Worm (Caenorhabditis elegans) whole organism, mixed stage, embryonic: ENCODE measurements around the gene sqv-7.

Experiments
- M03D4.4 ChIP-seq: sonication (generic microtip); optimal IDR thresholded peaks from 2 replicates; lab custom pipeline; 2017; ENCODE audit warnings: mild to moderate bottlenecking, missing genetic modification characterization, missing compliant biosample characterization
- bed-3 ChIP-seq: fragments of 200-800 bp; sonication (Bioruptor generic); optimal IDR thresholded peaks from 3 replicates; lab custom pipeline; 2018; ENCODE audit warnings: mild to moderate bottlenecking, missing genetic modification characterization, moderate library complexity, missing compliant biosample characterization
- blmp-1 ChIP-seq: fragments of 150-350 bp; optimal IDR thresholded peaks from 2 replicates; lab custom pipeline; 2014; ENCODE audit warnings: missing biosample characterization, missing genetic modification characterization
- ceh-39 ChIP-seq: fragments of 150-350 bp; optimal IDR thresholded peaks from 2 replicates; lab custom pipeline; 2014; ENCODE audit warnings: missing biosample characterization, missing genetic modification characterization
- ceh-43 ChIP-seq: fragments of 200-800 bp; sonication (Bioruptor generic); optimal IDR thresholded peaks from 2 replicates; lab custom pipeline; 2018; ENCODE audit warnings: mild to moderate bottlenecking, missing genetic modification characterization, moderate library complexity, missing compliant biosample characterization
- ceh-83 ChIP-seq: fragments of 200-800 bp; sonication (Bioruptor generic); optimal IDR thresholded peaks from 2 replicates; lab custom pipeline; 2018; ENCODE audit warnings: mild to moderate bottlenecking, missing genetic modification characterization, missing compliant biosample characterization
- ces-1 ChIP-seq: fragments of 150-350 bp; optimal IDR thresholded peaks from 2 replicates; lab custom pipeline; 2014; ENCODE audit warnings: missing biosample characterization, missing genetic modification reagents, missing genetic modification characterization
- cnd-1 ChIP-seq: fragments of 200-800 bp; sonication (Bioruptor generic); optimal IDR thresholded peaks from 2 replicates; lab custom pipeline; 2018; ENCODE audit warnings: mild to moderate bottlenecking, missing genetic modification characterization, missing compliant biosample characterization
- drap-1 ChIP-seq: fragments of 200-800 bp; sonication (Bioruptor generic); optimal IDR thresholded peaks from 3 replicates; lab custom pipeline; 2018; ENCODE audit warnings: mild to moderate bottlenecking, missing genetic modification characterization, missing compliant biosample characterization
- elt-1 ChIP-seq: sonication (generic microtip); optimal IDR thresholded peaks from 2 replicates; lab custom pipeline; 2017; ENCODE audit warnings: missing genetic modification characterization, mild to moderate bottlenecking, missing compliant biosample characterization, antibody characterized with exemption, moderate library complexity, borderline replicate concordance; ENCODE audit not compliant: insufficient read depth
- flh-1 ChIP-seq: fragments of 200-800 bp; sonication (Bioruptor generic); optimal IDR thresholded peaks from 2 replicates; lab custom pipeline; 2018; ENCODE audit warnings: mild to moderate bottlenecking, missing genetic modification characterization, moderate library complexity, missing compliant biosample characterization
- ham-2 ChIP-seq: fragments of 200-800 bp; sonication (Bioruptor generic); optimal IDR thresholded peaks from 2 replicates; lab custom pipeline; 2018; ENCODE audit warnings: mild to moderate bottlenecking, missing genetic modification characterization, missing compliant biosample characterization
- hlh-1 ChIP-seq: fragments of 150-350 bp; optimal IDR thresholded peaks from 2 replicates; lab custom pipeline; 2014; ENCODE audit warnings: missing biosample characterization, missing genetic modification reagents, missing genetic modification characterization
- lin-13 ChIP-seq: fragments of 150-350 bp; optimal IDR thresholded peaks from 2 replicates; lab custom pipeline; 2014; ENCODE audit warnings: missing biosample characterization, missing genetic modification characterization
- lin-32 ChIP-seq: fragments of 200-800 bp; sonication (Bioruptor generic); optimal IDR thresholded peaks from 2 replicates; lab custom pipeline; 2018; ENCODE audit warnings: mild to moderate bottlenecking, missing genetic modification characterization, missing compliant biosample characterization
- lsy-2 ChIP-seq: fragments of 150-350 bp; optimal IDR thresholded peaks from 2 replicates; lab custom pipeline; 2014; ENCODE audit warnings: missing biosample characterization, missing genetic modification characterization
- mab-5 ChIP-seq: fragments of 150-350 bp; optimal IDR thresholded peaks from 2 replicates; lab custom pipeline; 2014; ENCODE audit warnings: missing biosample characterization, missing genetic modification characterization
- mep-1 ChIP-seq: fragments of 150-350 bp; optimal IDR thresholded peaks from 2 replicates; lab custom pipeline; 2017; ENCODE audit warnings: missing biosample characterization, missing genetic modification reagents, missing genetic modification characterization, inconsistent platforms
- mls-2 ChIP-seq: sonication (generic microtip); optimal IDR thresholded peaks from 2 replicates; lab custom pipeline; 2016; ENCODE audit warnings: mild to moderate bottlenecking, missing genetic modification characterization, moderate library complexity, missing compliant biosample characterization
- nhr-12 ChIP-seq: fragments of 150-350 bp; optimal IDR thresholded peaks from 2 replicates; lab custom pipeline; 2014; ENCODE audit warnings: missing biosample characterization, missing genetic modification characterization
- nhr-2 ChIP-seq: fragments of 150-350 bp; optimal IDR thresholded peaks from 2 replicates; lab custom pipeline; 2014; ENCODE audit warnings: missing biosample characterization, missing genetic modification characterization
- nhr-237 ChIP-seq: fragments of 150-350 bp; optimal IDR thresholded peaks from 2 replicates; lab custom pipeline; 2014; ENCODE audit warnings: missing biosample characterization, missing genetic modification characterization
- nhr-28 ChIP-seq: fragments of 150-350 bp; optimal IDR thresholded peaks from 2 replicates; lab custom pipeline; 2014; ENCODE audit warnings: missing biosample characterization, missing genetic modification characterization
- nhr-76 ChIP-seq: sonication (generic microtip); optimal IDR thresholded peaks from 2 replicates; lab custom pipeline; 2017; ENCODE audit warnings: missing biosample characterization, missing genetic modification characterization
- pha-4 ChIP-seq: fragments of 150-350 bp; optimal IDR thresholded peaks from 2 replicates; lab custom pipeline; 2018; ENCODE audit warnings: missing biosample characterization, missing genetic modification reagents, missing genetic modification characterization
- sem-2 ChIP-seq: fragments of 200-800 bp; sonication (Bioruptor generic); optimal IDR thresholded peaks from 2 replicates; lab custom pipeline; 2018; ENCODE audit warnings: mild to moderate bottlenecking, missing genetic modification characterization, missing compliant biosample characterization
- snpc-4 ChIP-seq: fragments of 150-350 bp; optimal IDR thresholded peaks from 2 replicates; lab custom pipeline; 2014; ENCODE audit warnings: missing biosample characterization, missing genetic modification characterization
- sptf-1 ChIP-seq: sonication (generic microtip); optimal IDR thresholded peaks from 2 replicates; lab custom pipeline; 2017; ENCODE audit warnings: mild to moderate bottlenecking, missing genetic modification characterization, moderate library complexity, missing compliant biosample characterization
- tbx-8 ChIP-seq: fragments of 200-800 bp; sonication (Bioruptor generic); optimal IDR thresholded peaks from 2 replicates; lab custom pipeline; 2018; ENCODE audit warnings: mild to moderate bottlenecking, missing genetic modification characterization, moderate library complexity, missing compliant biosample characterization
- unc-120 ChIP-seq: sonication (generic microtip); optimal IDR thresholded peaks from 2 replicates; lab custom pipeline; 2017; ENCODE audit warnings: missing genetic modification characterization, missing compliant biosample characterization; ENCODE audit not compliant: poor library complexity, severe bottlenecking
- unc-62 ChIP-seq: fragments of 150-350 bp; optimal IDR thresholded peaks from 2 replicates; lab custom pipeline; 2014; ENCODE audit warnings: missing biosample characterization, missing genetic modification reagents, missing genetic modification characterization
- zip-8 ChIP-seq: fragments of 150-350 bp; optimal IDR thresholded peaks from 2 replicates; lab custom pipeline; 2014; ENCODE audit warnings: missing biosample characterization, missing genetic modification characterization
- ztf-11 ChIP-seq: fragments of 150-350 bp; optimal IDR thresholded peaks from 2 replicates; lab custom pipeline; 2014; ENCODE audit warnings: missing biosample characterization, missing genetic modification characterization

Gene sqv-7

DNA sequence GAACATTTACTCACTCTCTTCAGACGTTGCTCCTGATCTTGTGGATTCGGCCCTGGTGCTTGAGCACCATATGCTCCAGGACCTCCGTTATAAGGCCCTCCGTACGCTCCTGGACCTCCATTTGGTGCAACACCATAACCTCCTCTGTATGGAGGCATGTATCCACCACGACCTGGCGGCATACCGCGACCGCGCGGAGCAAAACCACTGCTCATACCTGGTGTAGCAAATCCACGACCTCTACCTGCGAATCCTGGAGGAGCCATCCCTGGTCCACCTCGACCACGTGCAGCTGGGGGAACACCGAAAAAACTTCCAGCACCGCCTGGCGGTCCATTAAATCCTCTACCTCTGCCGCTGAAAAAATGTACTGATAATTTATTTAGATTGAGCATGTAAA lies 37.0 kb upstream of the sqv-7 start:
- TF ChIP-seq M03D4.4 (tag; lab: Kevin White, UChicago) (no peak), sem-2 (GFP tag; lab: Kevin White, UChicago) (no peak), lsy-2 (tag; lab: Kevin White, UChicago) (no peak), unc-120 (tag; lab: Kevin White, UChicago) (no peak), mls-2 (tag; lab: Kevin White, UChicago) (no peak), ceh-39 (tag; lab: Kevin White, UChicago) (no peak)

ce11 chrII:7037659-7038342 lies 25.3 kb upstream of the sqv-7 start, which contains the start of gene cin-4:
Gene cin-4, plus strand, starts transcription at chrII:7038292.
- TF ChIP-seq nhr-2 (tag; lab: Kevin White, UChicago): no peak
- TF ChIP-seq ces-1: no peak
- TF ChIP-seq mep-1: no peak
- TF ChIP-seq unc-62: no peak
- TF ChIP-seq nhr-76 (tag; lab: Kevin White, UChicago): no peak
- no peak for TF ChIP-seq lsy-2 (tag; lab: Kevin White, UChicago)
- no peak for TF ChIP-seq ham-2 (GFP tag; lab: Kevin White, UChicago)
- no peak for TF ChIP-seq nhr-28 (tag; lab: Kevin White, UChicago)
- no peak for TF ChIP-seq ceh-43 (GFP tag; lab: Kevin White, UChicago)
- no peak for TF ChIP-seq elt-1 (tag; lab: Kevin White, UChicago)
- TF ChIP-seq ceh-83 (GFP tag; lab: Kevin White, UChicago): no peak
- no peak for TF ChIP-seq snpc-4 (tag; lab: Kevin White, UChicago)
- no peak for TF ChIP-seq blmp-1
- no peak for TF ChIP-seq unc-120 (tag; lab: Kevin White, UChicago)
- TF ChIP-seq lin-32 (GFP tag; lab: Kevin White, UChicago): no peak
- no peak for TF ChIP-seq ceh-39 (tag; lab: Kevin White, UChicago)

- TF ChIP-seq tbx-8 (GFP tag; lab: Kevin White, UChicago) (no peak), blmp-1 (no peak), nhr-12 (no peak), M03D4.4 (tag; lab: Kevin White, UChicago) (no peak), lin-32 (GFP tag; lab: Kevin White, UChicago) (no peak), zip-8 (tag; lab: Kevin White, UChicago) (no peak), mab-5 (tag; lab: Kevin White, UChicago) (no peak), unc-120 (tag; lab: Kevin White, UChicago) (no peak), bed-3 (GFP tag; lab: Kevin White, UChicago) (no peak), drap-1 (GFP tag; lab: Kevin White, UChicago) (no peak), snpc-4 (tag; lab: Kevin White, UChicago) (no peak), lsy-2 (tag; lab: Kevin White, UChicago) (no peak)
Observed at ce11 chrII:7031137-7031697, 18.7 kb upstream of the sqv-7 start.

ce11 chrII:7029524-7029923 lies 17.0 kb upstream of the sqv-7 start:
- no peak for TF ChIP-seq unc-62
- TF ChIP-seq nhr-237: no peak
- no peak for TF ChIP-seq unc-120 (tag; lab: Kevin White, UChicago)
- no peak for TF ChIP-seq mab-5 (tag; lab: Kevin White, UChicago)
- no peak for TF ChIP-seq nhr-12
- TF ChIP-seq lsy-2 (tag; lab: Kevin White, UChicago): no peak
- no peak for TF ChIP-seq snpc-4 (tag; lab: Kevin White, UChicago)

- no peak for TF ChIP-seq ces-1
- no peak for TF ChIP-seq cnd-1 (tag; lab: Kevin White, UChicago)
- no peak for TF ChIP-seq blmp-1
- TF ChIP-seq lin-13 (tag; lab: Kevin White, UChicago): no peak
- no peak for TF ChIP-seq sem-2 (GFP tag; lab: Kevin White, UChicago)
- no peak for TF ChIP-seq lin-32 (GFP tag; lab: Kevin White, UChicago)
- TF ChIP-seq bed-3 (GFP tag; lab: Kevin White, UChicago): no peak
- TF ChIP-seq mls-2 (tag; lab: Kevin White, UChicago): no peak
- no peak for TF ChIP-seq flh-1 (GFP tag; lab: Kevin White, UChicago)
- no peak for TF ChIP-seq nhr-2 (tag; lab: Kevin White, UChicago)
- peak; percentile 65 for TF ChIP-seq pha-4 (tag; lab: Kevin White, UChicago)
- TF ChIP-seq ceh-83 (GFP tag; lab: Kevin White, UChicago): no peak
- no peak for TF ChIP-seq hlh-1
- no peak for TF ChIP-seq mab-5 (tag; lab: Kevin White, UChicago)
- no peak for TF ChIP-seq tbx-8 (GFP tag; lab: Kevin White, UChicago)
- peak; percentile 1 for TF ChIP-seq sptf-1
- peak; percentile 29 for TF ChIP-seq mep-1
- TF ChIP-seq nhr-28 (tag; lab: Kevin White, UChicago): no peak
- peak; percentile 21 for TF ChIP-seq lsy-2 (tag; lab: Kevin White, UChicago)
- TF ChIP-seq unc-62: no peak
- TF ChIP-seq ceh-43 (GFP tag; lab: Kevin White, UChicago): no peak
- no peak for TF ChIP-seq ceh-39 (tag; lab: Kevin White, UChicago)
- TF ChIP-seq drap-1 (GFP tag; lab: Kevin White, UChicago): no peak
- TF ChIP-seq ztf-11: no peak
- TF ChIP-seq M03D4.4 (tag; lab: Kevin White, UChicago): no peak
- no peak for TF ChIP-seq nhr-12
- TF ChIP-seq snpc-4 (tag; lab: Kevin White, UChicago): no peak
Observed at ce11 chrII:7024897-7025852, 12.7 kb upstream of the sqv-7 start, which contains the start of gene znf-598. Gene znf-598, plus strand, starts transcription at chrII:7025802.
